Worm (Caenorhabditis elegans): ENCODE results near the gene sth-1.

The sth-1 gene

DNA sequence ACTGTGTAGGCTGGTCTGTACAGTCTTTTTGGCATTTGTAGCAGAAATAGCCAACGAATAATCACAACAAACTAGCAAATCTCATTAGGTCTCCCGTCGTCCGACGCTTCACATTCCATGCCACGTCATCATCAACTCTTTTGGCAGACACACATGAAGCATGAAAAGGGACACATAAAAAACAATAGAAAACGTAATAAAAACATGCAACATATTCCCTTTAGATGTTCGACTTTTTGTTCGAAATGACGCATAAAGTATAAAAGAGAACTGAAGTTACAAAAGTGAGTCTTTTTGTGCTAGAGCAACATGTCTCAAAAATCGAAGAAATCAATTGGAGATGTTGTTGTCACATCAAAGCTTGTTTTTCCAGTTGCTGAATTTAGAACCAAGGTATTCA, at the start of gene sth-1:
Gene sth-1, plus strand, starts transcription at position 301 of the 400 bp plus-strand sequence.
- no peak for TF ChIP-seq unc-62 (GFP tag; optimal IDR thresholded peaks at IDR 0.05)

- TF ChIP-seq unc-62 (GFP tag; optimal IDR thresholded peaks at IDR 0.05) = no peak
Observed at ce11 chrV:8005000-8005399, 47.0 kb upstream of the sth-1 start, which contains the start of gene Y97E10AR.8. Gene Y97E10AR.8 (plus strand): TSS chrV:8005300.

ce11 chrV:8007460-8008292, 44.3 kb upstream of the sth-1 start, which contains the start of gene Y97E10AR.3:
Gene Y97E10AR.3 (minus strand): TSS chrV:8007510.
- TF ChIP-seq unc-62 (GFP tag; optimal IDR thresholded peaks at IDR 0.05) = no peak

- TF ChIP-seq unc-62 (GFP tag; optimal IDR thresholded peaks at IDR 0.05) = no peak
Observed at ce11 chrV:8010103-8010502, 41.8 kb upstream of the sth-1 start, which contains the start of gene Y97E10AR.4. Gene Y97E10AR.4 (minus strand): TSS chrV:8010233.

ce11 chrV:8010846-8011245, 41.1 kb upstream of the sth-1 start, which contains the start of gene lmtr-2:
Gene lmtr-2 (minus strand): TSS chrV:8011106.
- TF ChIP-seq unc-62 (GFP tag; optimal IDR thresholded peaks at IDR 0.05) = no peak

ce11 chrV:8012032-8012431, 39.9 kb upstream of the sth-1 start, which contains the start of gene rpb-9:
Gene rpb-9 (minus strand): TSS chrV:8012345.
- TF ChIP-seq unc-62 (GFP tag; optimal IDR thresholded peaks at IDR 0.05) = no peak

- TF ChIP-seq unc-62 (GFP tag; optimal IDR thresholded peaks at IDR 0.05) = no peak
Observed at ce11 chrV:8013901-8014388, 38.0 kb upstream of the sth-1 start, which contains the start of gene Y97E10AR.6. Gene Y97E10AR.6 (minus strand): TSS chrV:8013951.

ce11 chrV:8016928-8017327, 35.0 kb upstream of the sth-1 start, which contains the start of gene sptl-2:
Gene sptl-2 (plus strand): TSS chrV:8017207.
- TF ChIP-seq unc-62 (GFP tag; optimal IDR thresholded peaks at IDR 0.05) = no peak

DNA sequence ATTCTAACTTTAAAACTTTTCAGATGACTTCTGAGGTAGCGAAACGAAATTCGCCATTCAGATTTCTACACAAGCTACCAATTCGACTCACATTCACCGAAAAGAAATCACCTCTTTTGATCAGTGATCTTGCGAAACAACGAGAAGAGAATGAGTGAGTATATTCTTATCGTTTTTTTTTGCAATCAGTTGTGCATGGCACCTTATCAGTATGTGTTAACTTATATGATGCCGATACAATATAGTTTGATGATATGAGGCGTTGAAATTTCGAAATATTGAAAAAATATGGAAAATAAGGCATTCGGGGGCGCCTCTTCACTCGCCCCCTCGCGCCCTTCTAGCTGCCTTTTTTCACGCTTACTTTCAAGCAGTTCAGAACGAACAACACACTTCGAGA, 34.0 kb upstream of the sth-1 start:
- TF ChIP-seq unc-62 (GFP tag; optimal IDR thresholded peaks at IDR 0.05) = no peak

- no peak for TF ChIP-seq unc-62 (GFP tag; optimal IDR thresholded peaks at IDR 0.05)
Observed at ce11 chrV:8018919-8019318, 33.0 kb upstream of the sth-1 start.

DNA sequence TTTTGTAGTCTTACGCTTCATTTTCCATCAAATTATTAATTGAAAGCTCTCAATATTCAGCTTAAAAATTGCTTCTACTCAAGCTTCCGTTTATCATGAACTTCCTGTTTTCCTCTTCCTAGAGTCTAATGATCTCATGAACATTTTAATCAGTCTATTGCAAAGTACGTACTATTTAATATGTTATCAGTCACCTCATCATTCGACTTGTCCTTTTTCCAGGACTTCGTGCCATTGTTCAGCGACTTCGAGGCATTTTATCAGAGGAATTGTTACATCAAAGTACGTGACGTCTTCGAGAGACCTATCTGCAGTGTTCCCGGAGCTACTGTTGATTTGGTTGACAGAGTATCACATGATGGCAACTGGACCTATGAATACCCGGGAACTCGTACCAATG, 32.2 kb upstream of the sth-1 start:
- TF ChIP-seq unc-62 (GFP tag; optimal IDR thresholded peaks at IDR 0.05) = no peak

ce11 chrV:8022040-8022439, 29.9 kb upstream of the sth-1 start, which contains the start of gene ech-3:
Gene ech-3 (plus strand): TSS chrV:8022217.
- TF ChIP-seq unc-62 (GFP tag; optimal IDR thresholded peaks at IDR 0.05) = no peak

DNA sequence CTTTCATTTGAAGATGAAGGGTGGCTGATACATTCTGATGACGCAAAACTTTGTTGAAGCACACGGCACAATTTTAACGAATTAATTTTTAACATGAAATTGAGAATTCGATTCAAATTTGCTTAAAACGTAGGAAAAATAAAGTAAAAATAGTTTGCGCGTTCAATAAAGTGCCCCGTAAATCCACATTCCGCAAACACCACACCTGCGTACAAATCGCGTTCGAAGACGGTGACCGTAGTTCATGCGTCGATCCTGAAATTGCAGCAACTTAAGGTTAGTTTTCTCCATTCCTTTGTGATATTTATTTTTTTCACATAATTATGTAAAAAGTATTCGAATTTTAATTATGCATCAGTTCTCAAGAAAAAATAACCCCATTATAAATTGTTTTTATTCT, 27.2 kb upstream of the sth-1 start, which contains the start of gene F43H9.3:
Gene F43H9.3, minus strand, starts transcription at position 189 of the 400 bp plus-strand sequence.
- no peak for TF ChIP-seq unc-62 (GFP tag; optimal IDR thresholded peaks at IDR 0.05)

- TF ChIP-seq unc-62 (GFP tag; optimal IDR thresholded peaks at IDR 0.05) = no peak
Observed at ce11 chrV:8025259-8025658, 26.7 kb upstream of the sth-1 start.

DNA sequence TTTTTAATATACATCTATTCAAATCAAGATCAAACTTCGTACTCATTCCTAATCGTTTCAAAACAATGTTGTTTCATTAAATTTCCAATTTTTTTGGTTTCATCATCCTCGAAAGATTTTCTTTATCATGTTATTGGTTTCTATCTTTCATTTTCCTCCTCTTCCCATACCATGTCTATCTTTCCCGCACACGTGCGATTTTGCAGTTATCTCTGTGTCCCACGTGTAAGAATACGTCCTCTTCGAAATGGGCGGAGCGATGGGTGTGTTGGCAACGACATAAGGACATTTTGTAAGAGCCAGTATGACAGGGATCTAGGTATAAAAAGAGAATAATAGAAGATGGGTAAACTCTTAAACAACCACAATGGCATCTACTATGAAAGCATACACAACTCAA, 25.6 kb upstream of the sth-1 start, which contains the start of gene F43H9.4:
Gene F43H9.4, plus strand, starts transcription at position 366 of the 400 bp plus-strand sequence.
- no peak for TF ChIP-seq unc-62 (GFP tag; optimal IDR thresholded peaks at IDR 0.05)

DNA sequence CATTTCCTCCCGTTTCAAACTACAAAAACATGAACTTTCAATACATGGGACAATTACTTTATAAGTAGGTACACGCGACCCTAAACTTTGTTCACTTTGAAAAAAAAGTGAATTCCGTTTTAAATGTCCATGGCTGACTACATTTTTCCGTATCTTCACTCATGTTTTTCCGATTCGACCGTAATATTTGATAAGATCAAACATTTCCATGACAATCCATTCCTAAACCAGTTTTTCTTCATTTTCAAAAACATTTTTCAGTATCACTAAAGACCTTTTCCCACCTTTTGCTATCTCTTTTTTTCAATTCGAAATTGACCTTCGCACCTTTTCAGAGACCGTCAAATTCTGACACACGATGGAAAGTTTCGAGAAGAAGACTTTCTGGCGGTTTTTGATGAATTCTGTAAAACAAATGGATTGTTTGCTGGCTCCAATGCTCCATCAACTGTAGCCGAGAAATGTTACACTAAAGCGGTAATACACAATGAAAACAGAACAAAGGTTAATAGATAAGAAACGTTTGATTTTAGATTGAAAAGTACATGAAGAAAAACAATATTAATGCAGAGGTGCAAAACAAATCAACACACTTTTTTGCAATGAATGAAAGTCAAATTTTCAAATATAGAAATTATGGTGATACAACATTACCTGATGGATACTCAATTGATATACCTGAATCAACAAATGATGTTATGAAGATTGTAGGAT, 24.4 kb upstream of the sth-1 start:
- no peak for TF ChIP-seq unc-62 (GFP tag; optimal IDR thresholded peaks at IDR 0.05)
